Worm (Caenorhabditis elegans): Measurements from ENCODE around the gene aqp-10.

The aqp-10 gene

ce11 chrII:9800251-9800650 lies 30.6 kb upstream of the aqp-10 start, which contains the start of gene cyp-13A5:
Gene cyp-13A5, minus strand, starts transcription at chrII:9800362.
- TF ChIP-seq nhr-21 (tag; optimal IDR thresholded peaks at IDR 0.05) = no peak
- TF ChIP-seq fos-1 (tag; optimal IDR thresholded peaks at IDR 0.05) = peak; percentile 92
- no peak for TF ChIP-seq skn-1 (tag; optimal IDR thresholded peaks at IDR 0.05)
- TF ChIP-seq ceh-82 (tag; optimal IDR thresholded peaks at IDR 0.05) = no peak
- TF ChIP-seq sma-3 (GFP tag; optimal IDR thresholded peaks at IDR 0.05) = peak; percentile 68
- peak; percentile 68 for TF ChIP-seq sma-9 (GFP tag; optimal IDR thresholded peaks at IDR 0.05)
- TF ChIP-seq sma-9 (tag; optimal IDR thresholded peaks at IDR 0.05) = no peak
- no peak for TF ChIP-seq ama-1 (optimal IDR thresholded peaks at IDR 0.05)
- no peak for TF ChIP-seq unc-55 (GFP tag; optimal IDR thresholded peaks at IDR 0.05)
- no peak for TF ChIP-seq dmd-4 (tag; optimal IDR thresholded peaks at IDR 0.05)
- no peak for TF ChIP-seq unc-62 (GFP tag; optimal IDR thresholded peaks at IDR 0.05)
- TF ChIP-seq ZK546.5 (tag; optimal IDR thresholded peaks at IDR 0.05) = no peak
- TF ChIP-seq nhr-129 (tag; optimal IDR thresholded peaks at IDR 0.05) = peak; percentile 53
- no peak for TF ChIP-seq blmp-1 (tag; optimal IDR thresholded peaks at IDR 0.05; ENCODE audit: insufficient read depth)
- no peak for TF ChIP-seq lin-13 (GFP tag; optimal IDR thresholded peaks at IDR 0.05)
- TF ChIP-seq unc-39 (tag; optimal IDR thresholded peaks at IDR 0.05) = no peak
- TF ChIP-seq nhr-23 (tag; optimal IDR thresholded peaks at IDR 0.05) = no peak
- TF ChIP-seq F13H6.1 (tag; optimal IDR thresholded peaks at IDR 0.05) = no peak

- TF ChIP-seq fos-1 (tag; optimal IDR thresholded peaks at IDR 0.05) (peak; percentile 10), nhr-21 (tag; optimal IDR thresholded peaks at IDR 0.05) (no peak), nhr-129 (tag; optimal IDR thresholded peaks at IDR 0.05) (no peak), R02D3.7 (tag; optimal IDR thresholded peaks at IDR 0.05) (no peak), sma-9 (GFP tag; optimal IDR thresholded peaks at IDR 0.05) (peak; percentile 15), sma-9 (tag; optimal IDR thresholded peaks at IDR 0.05) (no peak)
Measured at ce11 chrII:9797664-9798063, 28.0 kb upstream of the aqp-10 start, which contains the start of gene cyp-13A4. Gene cyp-13A4, minus strand, starts transcription at chrII:9797740.

ce11 chrII:9793197-9793596 lies 23.6 kb upstream of the aqp-10 start, which contains the start of gene cyp-13A3:
Gene cyp-13A3, minus strand, starts transcription at chrII:9793297.
- no peak for TF ChIP-seq egl-27 (tag; optimal IDR thresholded peaks at IDR 0.05)
- TF ChIP-seq mbf-1 (tag; optimal IDR thresholded peaks at IDR 0.05) = no peak

ce11 chrII:9791185-9791584 lies 21.5 kb upstream of the aqp-10 start:
- TF ChIP-seq ztf-1 (GFP tag; conservative IDR thresholded peaks at IDR 0.05) (no peak), nhr-12 (tag; optimal IDR thresholded peaks at IDR 0.05) (no peak), F13H6.1 (tag; optimal IDR thresholded peaks at IDR 0.05) (peak; percentile 73), nhr-11 (tag; optimal IDR thresholded peaks at IDR 0.05) (no peak), sma-9 (GFP tag; optimal IDR thresholded peaks at IDR 0.05) (peak; percentile 94), sma-9 (tag; optimal IDR thresholded peaks at IDR 0.05) (no peak), ceh-82 (tag; optimal IDR thresholded peaks at IDR 0.05) (no peak), zag-1 (tag; optimal IDR thresholded peaks at IDR 0.05) (no peak), nhr-21 (tag; optimal IDR thresholded peaks at IDR 0.05) (peak; percentile 41), nhr-23 (tag; optimal IDR thresholded peaks at IDR 0.05) (no peak), nhr-77 (tag; optimal IDR thresholded peaks at IDR 0.05) (no peak), nhr-6 (tag; optimal IDR thresholded peaks at IDR 0.05) (no peak), nhr-25 (tag; optimal IDR thresholded peaks at IDR 0.05) (no peak), lin-13 (GFP tag; optimal IDR thresholded peaks at IDR 0.05) (no peak), crh-2 (tag; optimal IDR thresholded peaks at IDR 0.05) (peak; percentile 70), ceh-16 (tag; optimal IDR thresholded peaks at IDR 0.05) (no peak), mdl-1 (tag; optimal IDR thresholded peaks at IDR 0.05) (peak in 1 of 2 experiments; percentile 43), ztf-11 (tag; optimal IDR thresholded peaks at IDR 0.05) (no peak), ztf-4 (tag; optimal IDR thresholded peaks at IDR 0.05) (no peak), ZK546.5 (tag; optimal IDR thresholded peaks at IDR 0.05) (no peak), fos-1 (tag; optimal IDR thresholded peaks at IDR 0.05) (peak; percentile 97), sem-4 (tag; optimal IDR thresholded peaks at IDR 0.05) (no peak), nhr-129 (tag; optimal IDR thresholded peaks at IDR 0.05) (peak; percentile 16), snpc-4 (tag; optimal IDR thresholded peaks at IDR 0.05) (no peak), sma-3 (GFP tag; optimal IDR thresholded peaks at IDR 0.05) (peak; percentile 44), egl-27 (tag; optimal IDR thresholded peaks at IDR 0.05) (no peak), unc-55 (GFP tag; optimal IDR thresholded peaks at IDR 0.05) (no peak), mab-5 (tag; optimal IDR thresholded peaks at IDR 0.05) (no peak), Y55F3AM.14 (GFP tag; optimal IDR thresholded peaks at IDR 0.05) (no peak), mbf-1 (tag; optimal IDR thresholded peaks at IDR 0.05) (no peak), alr-1 (tag; optimal IDR thresholded peaks at IDR 0.05) (no peak), blmp-1 (tag; optimal IDR thresholded peaks at IDR 0.05; ENCODE audit: insufficient read depth) (no peak), elt-3 (tag; optimal IDR thresholded peaks at IDR 0.05) (no peak), peb-1 (tag; optimal IDR thresholded peaks at IDR 0.05) (no peak), elt-1 (tag; optimal IDR thresholded peaks at IDR 0.05) (no peak), gmeb-1 (tag; optimal IDR thresholded peaks at IDR 0.05) (peak; percentile 48), R02D3.7 (tag; optimal IDR thresholded peaks at IDR 0.05) (no peak), aly-2 (tag; optimal IDR thresholded peaks at IDR 0.05) (no peak), nhr-10 (tag; optimal IDR thresholded peaks at IDR 0.05) (no peak), lsy-2 (tag; optimal IDR thresholded peaks at IDR 0.05) (peak in 1 of 2 experiments; percentile 21), C34F6.9 (tag; optimal IDR thresholded peaks at IDR 0.05) (no peak), skn-1 (tag; optimal IDR thresholded peaks at IDR 0.05) (no peak), dmd-4 (tag; optimal IDR thresholded peaks at IDR 0.05) (no peak)

All from whole organism, L2 larva.